Worm (Caenorhabditis elegans) whole organism, L4 larva: Measurements from ENCODE around the gene rib-2.

Source experiments
- T26A8.4 ChIP-seq: fragments of 200-800 bp; sonication (Bioruptor generic); IDR thresholded peaks from 2 replicates; pipeline ENCODE4 v1.3.6; 2022; ENCODE audit warnings: missing genetic modification characterization, missing compliant biosample characterization
- ceh-82 ChIP-seq: sonication (generic microtip); optimal IDR thresholded peaks from 2 replicates; lab custom pipeline; 2017; ENCODE audit warnings: missing biosample characterization, missing genetic modification characterization
- dpl-1 ChIP-seq: fragments of 150-350 bp; optimal IDR thresholded peaks from 2 replicates; lab custom pipeline; 2014; ENCODE audit warnings: missing biosample characterization, missing genetic modification reagents, missing genetic modification characterization
- egl-27 ChIP-seq: sonication (generic microtip); optimal IDR thresholded peaks from 3 replicates; lab custom pipeline; 2017; ENCODE audit warnings: missing biosample characterization, missing genetic modification reagents, missing genetic modification characterization

DNA sequence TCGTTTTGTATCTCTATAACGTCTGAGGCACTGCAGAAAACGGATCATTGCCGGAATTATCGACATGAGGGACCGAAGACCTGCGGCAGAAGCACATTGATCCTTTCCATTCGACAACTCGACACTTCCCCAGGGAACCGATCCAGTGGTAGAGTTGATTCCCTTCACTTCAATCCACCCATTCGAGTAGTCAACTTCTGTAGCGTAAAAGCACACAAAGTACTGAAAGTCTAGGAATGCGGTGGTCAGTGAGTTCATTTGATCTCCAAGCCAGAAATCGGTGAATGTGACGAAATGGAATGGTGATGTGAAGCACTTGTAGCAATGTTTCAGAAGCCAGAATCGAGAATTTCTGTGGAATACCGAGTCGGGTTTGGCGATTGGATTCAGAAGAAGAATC, 38.1 kb upstream of the rib-2 start:
- TF ChIP-seq egl-27 (tag; lab: Kevin White, UChicago) = no peak
- TF ChIP-seq T26A8.4 (GFP tag; lab: Robert Waterston, UW) = no peak
- no peak for TF ChIP-seq ceh-82
- TF ChIP-seq dpl-1 = no peak
